Fruit fly (Drosophila melanogaster) whole organism, embryonic: ENCODE measurements around the gene Trm7-32.

ENCODE experiments used
- CG12104 ChIP-seq: fragments of 200-800 bp; sonication (Bioruptor generic); optimal IDR thresholded peaks from 3 replicates; lab custom pipeline; 2016; ENCODE audit warnings: missing biosample characterization, missing genetic modification characterization
- CG14441 ChIP-seq: fragments of 200-800 bp; sonication (Bioruptor generic); IDR thresholded peaks from 2 replicates; pipeline ENCODE4 v1.3.6; 2022; ENCODE audit warnings: missing biosample characterization, missing genetic modification characterization
- CG16813 ChIP-seq: fragments of 200-800 bp; sonication (Bioruptor generic); IDR thresholded peaks from 3 replicates; pipeline ENCODE4 v1.3.6; 2022; ENCODE audit warnings: missing biosample characterization, missing genetic modification characterization; ENCODE audit not compliant: partially characterized antibody
- CG17912 ChIP-seq: fragments of 200-800 bp; sonication (Bioruptor generic); optimal IDR thresholded peaks from 2 replicates; lab custom pipeline; 2018; ENCODE audit warnings: missing biosample characterization, mild to moderate bottlenecking, missing genetic modification characterization
- CG31365 ChIP-seq: fragments of 200-800 bp; sonication (Bioruptor generic); optimal IDR thresholded peaks from 2 replicates; lab custom pipeline; 2018; ENCODE audit warnings: missing biosample characterization, mild to moderate bottlenecking, missing genetic modification characterization
- CG32532 ChIP-seq: fragments of 200-800 bp; sonication (Bioruptor generic); IDR thresholded peaks from 2 replicates; pipeline ENCODE4 v1.3.6; 2022; ENCODE audit warnings: missing biosample characterization, missing genetic modification characterization
- CG3995 ChIP-seq: fragments of 200-800 bp; sonication (Bioruptor generic); optimal IDR thresholded peaks from 3 replicates; lab custom pipeline; 2016; ENCODE audit warnings: missing biosample characterization, missing genetic modification characterization
- CG6791 ChIP-seq: fragments of 200-800 bp; sonication (Bioruptor generic); IDR thresholded peaks from 3 replicates; pipeline ENCODE4 v1.3.6; 2022; ENCODE audit warnings: missing biosample characterization, missing genetic modification characterization; ENCODE audit not compliant: partially characterized antibody
- CG7372 ChIP-seq: fragments of 200-800 bp; sonication (Bioruptor generic); IDR thresholded peaks from 2 replicates; pipeline ENCODE4 v1.3.6; 2022; ENCODE audit warnings: missing biosample characterization, missing genetic modification characterization
- CrebB ChIP-seq: fragments of 200-800 bp; sonication (Bioruptor generic); optimal IDR thresholded peaks from 3 replicates; lab custom pipeline; 2018; ENCODE audit warnings: missing biosample characterization, mild to moderate bottlenecking, missing genetic modification characterization
- D ChIP-seq, 2 experiments: fragments of 200-800 bp in 1 of 2; fragments of >200 bp in 1 of 2; sonication (Bioruptor generic) in 1 of 2; optimal IDR thresholded peaks; 2 replicates in 1 of 2; 3 replicates in 1 of 2; lab custom pipeline; 2017; ENCODE audit warnings: mild to moderate bottlenecking in 1 of 2, missing biosample characterization in 1 of 2, missing genetic modification characterization in 1 of 2, missing genetic modification reagents in 1 of 2
- Dp ChIP-seq: fragments of 200-800 bp; sonication (Bioruptor generic); optimal IDR thresholded peaks from 2 replicates; lab custom pipeline; 2018; ENCODE audit warnings: missing biosample characterization, mild to moderate bottlenecking, missing genetic modification characterization, moderate library complexity
- ERR ChIP-seq: fragments of 200-800 bp; sonication (Bioruptor generic); optimal IDR thresholded peaks from 2 replicates; lab custom pipeline; 2016; ENCODE audit warnings: missing biosample characterization, missing genetic modification characterization
- Ets65A ChIP-seq: fragments of 200-800 bp; sonication (Bioruptor generic); peaks from one replicate; lab custom pipeline; 2016; ENCODE audit warnings: missing biosample characterization, missing genetic modification characterization
- Ets97D ChIP-seq: fragments of 200-800 bp; sonication (Bioruptor generic); optimal IDR thresholded peaks from 3 replicates; lab custom pipeline; 2016; ENCODE audit warnings: missing biosample characterization, missing genetic modification characterization
- Hr78 ChIP-seq, 2 experiments: fragments of 200-800 bp in 1 of 2; fragments of >200 bp in 1 of 2; sonication (Bioruptor generic) in 1 of 2; optimal IDR thresholded peaks; 2 replicates each; lab custom pipeline; 2017 to 2019; ENCODE audit warnings: missing biosample characterization in 2 of 2, missing genetic modification characterization in 2 of 2, mild to moderate bottlenecking in 1 of 2, moderate library complexity in 1 of 2
- Hsf ChIP-seq: fragments of 200-800 bp; sonication (Bioruptor generic); optimal IDR thresholded peaks from 3 replicates; lab custom pipeline; 2016; ENCODE audit warnings: missing biosample characterization, missing genetic modification characterization
- Kr ChIP-seq: fragments of 200-800 bp; sonication (Bioruptor generic); optimal IDR thresholded peaks from 2 replicates; lab custom pipeline; 2017; ENCODE audit warnings: missing biosample characterization, mild to moderate bottlenecking, missing genetic modification characterization
- Lhr ChIP-seq: fragments of 200-800 bp; sonication (Bioruptor generic); optimal IDR thresholded peaks from 3 replicates; lab custom pipeline; 2017; ENCODE audit warnings: mild to moderate bottlenecking, missing biosample characterization, missing genetic modification reagents, missing genetic modification characterization
- Mes4 ChIP-seq: fragments of 200-800 bp; sonication (Bioruptor generic); optimal IDR thresholded peaks from 2 replicates; lab custom pipeline; 2016; ENCODE audit warnings: missing biosample characterization, missing genetic modification characterization
- Mrtf ChIP-seq: fragments of 200-800 bp; sonication (Bioruptor generic); IDR thresholded peaks from 3 replicates; pipeline ENCODE4 v1.3.6; 2022; ENCODE audit warnings: missing biosample characterization, missing genetic modification characterization
- NFAT ChIP-seq: fragments of 200-800 bp; sonication (Bioruptor generic); IDR thresholded peaks from 2 replicates; pipeline ENCODE4 v1.3.6; 2022; ENCODE audit warnings: missing biosample characterization, missing genetic modification characterization
- Neu2 ChIP-seq: fragments of 200-800 bp; sonication (Bioruptor generic); optimal IDR thresholded peaks from 3 replicates; lab custom pipeline; 2016; ENCODE audit warnings: missing biosample characterization, missing genetic modification characterization, borderline replicate concordance
- Nf-YB ChIP-seq: fragments of 200-800 bp; sonication (Bioruptor generic); optimal IDR thresholded peaks from 3 replicates; lab custom pipeline; 2019; ENCODE audit warnings: missing biosample characterization, mild to moderate bottlenecking, missing genetic modification characterization, moderate library complexity
- Optix ChIP-seq: fragments of 200-800 bp; sonication (Bioruptor generic); IDR thresholded peaks from 3 replicates; pipeline ENCODE4 v1.3.6; 2022; ENCODE audit warnings: missing biosample characterization, missing genetic modification characterization
- bigmax ChIP-seq: fragments of 200-800 bp; sonication (Bioruptor generic); optimal IDR thresholded peaks from 2 replicates; lab custom pipeline; 2018; ENCODE audit warnings: missing biosample characterization, mild to moderate bottlenecking, missing genetic modification characterization
- fd102C ChIP-seq: fragments of 200-800 bp; sonication (Bioruptor generic); optimal IDR thresholded peaks from 2 replicates; lab custom pipeline; 2018; ENCODE audit warnings: missing biosample characterization, mild to moderate bottlenecking, missing genetic modification characterization, moderate library complexity
- gfzf ChIP-seq: fragments of 200-800 bp; sonication (Bioruptor generic); optimal IDR thresholded peaks from 2 replicates; lab custom pipeline; 2016; ENCODE audit warnings: missing biosample characterization, mild to moderate bottlenecking, missing genetic modification characterization, moderate library complexity
- jumu ChIP-seq: fragments of 200-800 bp; sonication (Bioruptor generic); optimal IDR thresholded peaks from 3 replicates; lab custom pipeline; 2016; ENCODE audit warnings: missing biosample characterization, missing genetic modification characterization
- kay ChIP-seq: fragments of 200-800 bp; sonication (Bioruptor generic); optimal IDR thresholded peaks from 2 replicates; lab custom pipeline; 2016; ENCODE audit warnings: missing biosample characterization, missing genetic modification characterization
- klu ChIP-seq: fragments of 200-800 bp; sonication (Bioruptor generic); IDR thresholded peaks from 2 replicates; pipeline ENCODE4 v1.3.6; 2022; ENCODE audit warnings: missing biosample characterization, missing genetic modification characterization
- knrl ChIP-seq: fragments of 200-800 bp; sonication (Bioruptor generic); IDR thresholded peaks from 3 replicates; pipeline ENCODE4 v1.3.6; 2022; ENCODE audit warnings: missing biosample characterization, missing genetic modification characterization; ENCODE audit not compliant: partially characterized antibody
- lbe ChIP-seq: fragments of 200-800 bp; sonication (Bioruptor generic); optimal IDR thresholded peaks from 2 replicates; lab custom pipeline; 2016; ENCODE audit warnings: missing biosample characterization, mild to moderate bottlenecking, missing genetic modification characterization
- lilli ChIP-seq: fragments of 200-800 bp; sonication (Bioruptor generic); optimal IDR thresholded peaks from 3 replicates; lab custom pipeline; 2016; ENCODE audit warnings: missing biosample characterization, missing genetic modification characterization
- lola ChIP-seq, 3 experiments: fragments of >200 bp in 2 of 3; fragments of 200-800 bp in 1 of 3; sonication (Bioruptor generic) in 1 of 3; optimal IDR thresholded peaks; 2 replicates each; lab custom pipeline; 2017 to 2019; ENCODE audit warnings: missing biosample characterization in 3 of 3, missing genetic modification characterization in 3 of 3, mild to moderate bottlenecking in 1 of 3, moderate library complexity in 1 of 3
- otp ChIP-seq: fragments of 200-800 bp; sonication (Bioruptor generic); IDR thresholded peaks from 3 replicates; pipeline ENCODE4, ENCODE4 v1.3.6; 2022; ENCODE audit warnings: missing biosample characterization, missing genetic modification characterization
- pho ChIP-seq: fragments of 200-800 bp; sonication (Bioruptor generic); optimal IDR thresholded peaks from 2 replicates; lab custom pipeline; 2016; ENCODE audit warnings: missing biosample characterization, missing genetic modification characterization
- pnt ChIP-seq: fragments of 200-800 bp; sonication (Bioruptor generic); optimal IDR thresholded peaks from 3 replicates; lab custom pipeline; 2016; ENCODE audit warnings: missing biosample characterization, missing genetic modification characterization
- rib ChIP-seq: fragments of 200-800 bp; sonication (Bioruptor generic); IDR thresholded peaks from 2 replicates; pipeline ENCODE4 v1.3.6; 2022; ENCODE audit warnings: missing biosample characterization, missing genetic modification characterization
- run ChIP-seq: fragments of 200-800 bp; sonication (Bioruptor generic); optimal IDR thresholded peaks from 3 replicates; lab custom pipeline; 2018; ENCODE audit warnings: missing biosample characterization, mild to moderate bottlenecking, missing genetic modification characterization
- sd ChIP-seq: fragments of 200-800 bp; sonication (Bioruptor generic); optimal IDR thresholded peaks from 3 replicates; lab custom pipeline; 2018; ENCODE audit warnings: missing biosample characterization, mild to moderate bottlenecking, missing genetic modification characterization, moderate library complexity
- slp2 ChIP-seq: fragments of 200-800 bp; sonication (Bioruptor generic); optimal IDR thresholded peaks from 2 replicates; lab custom pipeline; 2016; ENCODE audit warnings: missing biosample characterization, missing genetic modification characterization
- sr ChIP-seq: fragments of 200-800 bp; sonication (Bioruptor generic); IDR thresholded peaks from 3 replicates; pipeline ENCODE4 v1.3.6; 2022; ENCODE audit warnings: missing biosample characterization, missing genetic modification characterization
- stwl ChIP-seq: fragments of 200-800 bp; sonication (Bioruptor generic); optimal IDR thresholded peaks from 3 replicates; lab custom pipeline; 2018; ENCODE audit warnings: missing biosample characterization, mild to moderate bottlenecking, missing genetic modification characterization, moderate library complexity
- toy ChIP-seq: fragments of 200-800 bp; sonication (Bioruptor generic); IDR thresholded peaks from 2 replicates; pipeline ENCODE4 v1.3.6; 2022; ENCODE audit warnings: missing biosample characterization, missing genetic modification characterization
- trem ChIP-seq: fragments of 200-800 bp; optimal IDR thresholded peaks from 3 replicates; lab custom pipeline; 2019; ENCODE audit warnings: missing biosample characterization, mild to moderate bottlenecking, missing genetic modification characterization, moderate library complexity
- z ChIP-seq: fragments of 200-800 bp; sonication (Bioruptor generic); IDR thresholded peaks from 3 replicates; pipeline ENCODE4 v1.3.6; 2022; ENCODE audit warnings: missing biosample characterization, missing genetic modification characterization
- zen ChIP-seq: fragments of 200-800 bp; sonication (Bioruptor generic); optimal IDR thresholded peaks from 3 replicates; lab custom pipeline; 2018; ENCODE audit warnings: missing biosample characterization, mild to moderate bottlenecking, missing genetic modification characterization, moderate library complexity

Gene Trm7-32

dm6 chr3R:17039993-17040807 lies at the start of gene Trm7-32, which contains the start of gene CG18213 (continued):
- no peak for TF ChIP-seq lbe (GFP tag; lab: Kevin White, UChicago)
- TF ChIP-seq z: no peak
- no peak for TF ChIP-seq pnt
- no peak for TF ChIP-seq otp
- TF ChIP-seq NFAT (GFP tag; lab: Robert Waterston, UW): no peak
- no peak for TF ChIP-seq Mes4 (GFP tag; lab: Kevin White, UChicago)

- no peak for TF ChIP-seq fd102C
- no peak for TF ChIP-seq D (optimal IDR thresholded peaks at IDR 0.05; lab: Kevin White, UChicago)
- no peak for TF ChIP-seq D (GFP tag; optimal IDR thresholded peaks at IDR 0.05; lab: Kevin White, UChicago)
- peak; percentile 77 for TF ChIP-seq Ets97D (GFP tag; lab: Kevin White, UChicago)
- TF ChIP-seq Hsf: peak; percentile 53
- TF ChIP-seq slp2 (GFP tag; lab: Kevin White, UChicago): no peak
- TF ChIP-seq pho: no peak
- peak; percentile 40 for TF ChIP-seq CG17912 (GFP tag; lab: Kevin White, UChicago)
- no peak for TF ChIP-seq CG14441 (GFP tag; lab: Robert Waterston, UW)
- TF ChIP-seq Dp (GFP tag; lab: Kevin White, UChicago): peak; percentile 20
- peak; percentile 88 for TF ChIP-seq stwl (tag; lab: Kevin White, UChicago)
- TF ChIP-seq Neu2: no peak
- no peak for TF ChIP-seq Lhr
- TF ChIP-seq Optix (GFP tag; lab: Robert Waterston, UW): no peak
- TF ChIP-seq CG6791: no peak
- no peak for TF ChIP-seq run (tag; lab: Kevin White, UChicago)
- peak in 1 of 3 experiments; percentile 16 for TF ChIP-seq lola (GFP tag; optimal IDR thresholded peaks at IDR 0.05; lab: Kevin White, UChicago)
- TF ChIP-seq CG3995 (GFP tag; lab: Kevin White, UChicago): peak; percentile 2
- TF ChIP-seq CG31365: no peak
- no peak for TF ChIP-seq Kr (GFP tag; lab: Kevin White, UChicago)
- TF ChIP-seq bigmax (GFP tag; lab: Kevin White, UChicago): no peak
- no peak for TF ChIP-seq rib (GFP tag; lab: Robert Waterston, UW)
- no peak for TF ChIP-seq klu (GFP tag; lab: Robert Waterston, UW)
- TF ChIP-seq ERR (GFP tag; lab: Kevin White, UChicago): peak; percentile 5
- no peak for TF ChIP-seq CG7372 (GFP tag; lab: Robert Waterston, UW)
- no peak for TF ChIP-seq CG32532 (GFP tag; lab: Robert Waterston, UW)
- no peak for TF ChIP-seq Mrtf (GFP tag; lab: Robert Waterston, UW)
- no peak for TF ChIP-seq zen (tag; lab: Kevin White, UChicago)
- TF ChIP-seq jumu (GFP tag; lab: Kevin White, UChicago): peak; percentile 17
- no peak for TF ChIP-seq CG16813 (GFP tag; lab: Robert Waterston, UW)
- no peak for TF ChIP-seq toy (GFP tag; lab: Robert Waterston, UW)
- TF ChIP-seq lilli (GFP tag; lab: Kevin White, UChicago): peak; percentile 63
- TF ChIP-seq Ets65A (GFP tag; lab: Kevin White, UChicago): peak; percentile 94
- no peak for TF ChIP-seq kay
- TF ChIP-seq CrebB (tag; lab: Kevin White, UChicago): no peak
- peak; percentile 87 for TF ChIP-seq gfzf (GFP tag; lab: Kevin White, UChicago)
- no peak for TF ChIP-seq knrl (GFP tag; lab: Robert Waterston, UW)
- TF ChIP-seq trem (tag; lab: Kevin White, UChicago): peak; percentile 99
- no peak for TF ChIP-seq CG12104 (GFP tag; lab: Kevin White, UChicago)
- TF ChIP-seq Hr78 (GFP tag; optimal IDR thresholded peaks at IDR 0.05; lab: Kevin White, UChicago): no peak
- TF ChIP-seq Nf-YB (GFP tag; lab: Kevin White, UChicago): no peak
- no peak for TF ChIP-seq sd (tag; lab: Kevin White, UChicago)
- no peak for TF ChIP-seq sr (GFP tag; lab: Robert Waterston, UW)
These were observed 48.7 kb upstream of the Trm7-32 start, which contains the start of gene EMC2B for dm6 chr3R:16991781-16992180. EMC2B (minus strand) TSS chr3R:16991878.
